Worm (Caenorhabditis elegans) whole organism, L4/young adult: ENCODE measurements around the gene phat-4.

ENCODE experiments used
- W03F9.2 ChIP-seq: fragments of 150-350 bp; optimal IDR thresholded peaks from 2 replicates; lab custom pipeline; 2014; ENCODE audit warnings: missing biosample characterization, missing genetic modification characterization
- him-1 ChIP-seq: sonication (generic microtip); optimal IDR thresholded peaks from 2 replicates; lab custom pipeline; 2016; ENCODE audit warnings: missing genotype, missing genetic modification reagents, missing genetic modification characterization, missing compliant biosample characterization

DNA sequence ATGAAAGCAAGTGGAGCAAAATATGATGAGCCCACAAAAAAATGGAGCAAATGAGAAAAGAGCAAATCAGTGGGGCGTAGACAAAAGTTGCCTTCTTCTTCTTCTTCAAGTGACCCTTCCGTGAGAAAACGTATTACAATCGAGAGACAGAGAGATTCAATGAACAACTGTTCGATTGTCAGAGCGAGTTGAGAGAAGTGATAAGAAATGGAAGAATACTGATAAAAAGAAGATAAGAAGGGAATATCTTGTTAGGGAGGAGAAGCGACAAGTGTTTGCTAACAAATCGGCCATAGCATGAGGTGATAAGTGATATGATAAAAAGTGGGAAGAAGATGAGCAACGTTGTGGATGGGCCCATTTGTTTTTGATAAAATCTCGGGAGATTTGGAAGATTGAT, 27.6 kb downstream of the phat-4 start:
- TF ChIP-seq him-1 (tag; lab: Kevin White, UChicago) (no peak), W03F9.2 (tag; lab: Kevin White, UChicago) (no peak)
